Fruit fly (Drosophila melanogaster) whole organism, prepupa: ENCODE data around the gene CG4951.

Source experiments
- CG10631 ChIP-seq: fragments of 200-800 bp; sonication (Bioruptor generic); optimal IDR thresholded peaks from 2 replicates; lab custom pipeline; 2016; ENCODE audit warnings: missing biosample characterization, missing genetic modification characterization
- CG10669 ChIP-seq: fragments of 200-800 bp; sonication (Bioruptor generic); optimal IDR thresholded peaks from 3 replicates; lab custom pipeline; 2018; ENCODE audit warnings: missing biosample characterization, mild to moderate bottlenecking, missing genetic modification characterization, moderate library complexity
- CG11294 ChIP-seq: fragments of 200-800 bp; sonication (Bioruptor generic); IDR thresholded peaks from 2 replicates; pipeline ENCODE4 v1.3.6; 2022; ENCODE audit warnings: missing biosample characterization, missing genetic modification characterization
- CG11902 ChIP-seq: fragments of 200-800 bp; sonication (Bioruptor generic); optimal IDR thresholded peaks from 3 replicates; lab custom pipeline; 2016; ENCODE audit warnings: missing biosample characterization, missing genetic modification characterization
- CG15336 ChIP-seq: fragments of 200-800 bp; sonication (Bioruptor generic); IDR thresholded peaks from 2 replicates; pipeline ENCODE4 v1.3.6; 2022; ENCODE audit warnings: missing biosample characterization, missing genetic modification characterization
- CG1621 ChIP-seq: fragments of 200-800 bp; sonication (Bioruptor generic); optimal IDR thresholded peaks from 3 replicates; lab custom pipeline; 2018; ENCODE audit warnings: missing biosample characterization, mild to moderate bottlenecking, missing genetic modification characterization
- CG3032 ChIP-seq: fragments of 200-800 bp; optimal IDR thresholded peaks from 2 replicates; lab custom pipeline; 2019; ENCODE audit warnings: missing biosample characterization, mild to moderate bottlenecking, missing genetic modification characterization, moderate library complexity
- CG31627 ChIP-seq: fragments of 200-800 bp; sonication (Bioruptor generic); optimal IDR thresholded peaks from 3 replicates; lab custom pipeline; 2016; ENCODE audit warnings: missing biosample characterization, missing genetic modification characterization
- CG32006 ChIP-seq: fragments of 200-800 bp; sonication (Bioruptor generic); optimal IDR thresholded peaks from 3 replicates; lab custom pipeline; 2017; ENCODE audit warnings: missing biosample characterization, mild to moderate bottlenecking, missing genetic modification characterization
- CG34406 ChIP-seq: fragments of 200-800 bp; sonication (Bioruptor generic); optimal IDR thresholded peaks from 3 replicates; lab custom pipeline; 2016; ENCODE audit warnings: missing biosample characterization, missing genetic modification characterization
- CG3919 ChIP-seq: fragments of 200-800 bp; sonication (Bioruptor generic); optimal IDR thresholded peaks from 3 replicates; lab custom pipeline; 2016; ENCODE audit warnings: missing biosample characterization, missing genetic modification characterization
- CG4318 ChIP-seq: fragments of 200-800 bp; sonication (Bioruptor generic); optimal IDR thresholded peaks from 3 replicates; lab custom pipeline; 2017; ENCODE audit warnings: missing biosample characterization, mild to moderate bottlenecking, missing genetic modification characterization
- CG6163 ChIP-seq: fragments of 200-800 bp; sonication (Bioruptor generic); IDR thresholded peaks from 3 replicates; pipeline ENCODE4 v1.3.6; 2022; ENCODE audit warnings: missing biosample characterization, missing genetic modification characterization
- CG6792 ChIP-seq: fragments of 200-800 bp; sonication (Bioruptor generic); optimal IDR thresholded peaks from 3 replicates; lab custom pipeline; 2016; ENCODE audit warnings: missing biosample characterization, missing genetic modification characterization
- CG6808 ChIP-seq: fragments of 200-800 bp; sonication (Bioruptor generic); optimal IDR thresholded peaks from 3 replicates; lab custom pipeline; 2017; ENCODE audit warnings: missing biosample characterization, missing genetic modification characterization, mild to moderate bottlenecking, moderate library complexity, missing genetic modification reagents
- CG6854 ChIP-seq: fragments of 200-800 bp; sonication (Bioruptor generic); optimal IDR thresholded peaks from 2 replicates; lab custom pipeline; 2017; ENCODE audit warnings: missing biosample characterization, mild to moderate bottlenecking, missing genetic modification characterization
- CG7368 ChIP-seq: fragments of 200-800 bp; sonication (Bioruptor generic); optimal IDR thresholded peaks from 3 replicates; lab custom pipeline; 2016; ENCODE audit warnings: missing biosample characterization, missing genetic modification characterization
- CG8119 ChIP-seq: fragments of 200-800 bp; sonication (Bioruptor generic); IDR thresholded peaks from 3 replicates; pipeline ENCODE4 v1.3.6; 2022; ENCODE audit warnings: missing biosample characterization, missing genetic modification characterization
- CG8319 ChIP-seq: fragments of 200-800 bp; sonication (Bioruptor generic); optimal IDR thresholded peaks from 3 replicates; lab custom pipeline; 2016; ENCODE audit warnings: missing biosample characterization, missing genetic modification characterization
- CG9139 ChIP-seq: fragments of 200-800 bp; sonication (Bioruptor generic); optimal IDR thresholded peaks from 3 replicates; lab custom pipeline; 2017; ENCODE audit warnings: missing biosample characterization, mild to moderate bottlenecking, missing genetic modification characterization
- Eip75B ChIP-seq: fragments of 200-800 bp; sonication (Bioruptor generic); optimal IDR thresholded peaks from 3 replicates; lab custom pipeline; 2016; ENCODE audit warnings: missing biosample characterization, missing genetic modification characterization
- Eip78C ChIP-seq: fragments of 200-800 bp; sonication (Bioruptor generic); peaks from one replicate; lab custom pipeline; 2016; ENCODE audit warnings: missing biosample characterization, missing genetic modification characterization
- Eip93F ChIP-seq: fragments of 200-800 bp; sonication (Bioruptor generic); optimal IDR thresholded peaks from 2 replicates; lab custom pipeline; 2016; ENCODE audit warnings: missing biosample characterization, mild to moderate bottlenecking, missing genetic modification characterization
- Ets21C ChIP-seq: fragments of 200-800 bp; sonication (Bioruptor generic); optimal IDR thresholded peaks from 3 replicates; lab custom pipeline; 2016; ENCODE audit warnings: missing biosample characterization, missing genetic modification characterization
- Gug ChIP-seq: fragments of 200-800 bp; sonication (Bioruptor generic); IDR thresholded peaks from 2 replicates; pipeline ENCODE4 v1.3.6; 2022; ENCODE audit warnings: missing biosample characterization, missing genetic modification characterization
- Hr38 ChIP-seq: sonication (Bioruptor generic); optimal IDR thresholded peaks from 2 replicates; lab custom pipeline; 2016; ENCODE audit warnings: missing biosample characterization, missing genetic modification characterization
- Hr39 ChIP-seq: fragments of 200-800 bp; sonication (Bioruptor generic); optimal IDR thresholded peaks from 2 replicates; lab custom pipeline; 2016; ENCODE audit warnings: missing biosample characterization, missing genetic modification characterization
- Hr4 ChIP-seq: fragments of 200-800 bp; sonication (Bioruptor generic); optimal IDR thresholded peaks from 3 replicates; lab custom pipeline; 2016; ENCODE audit warnings: missing biosample characterization, missing genetic modification characterization
- Lpt ChIP-seq: fragments of 200-800 bp; sonication (Bioruptor generic); optimal IDR thresholded peaks from 3 replicates; lab custom pipeline; 2016; ENCODE audit warnings: missing biosample characterization, missing genetic modification characterization
- Met ChIP-seq: fragments of 200-800 bp; sonication (Bioruptor generic); optimal IDR thresholded peaks from 3 replicates; lab custom pipeline; 2016; ENCODE audit warnings: missing biosample characterization, missing genetic modification characterization
- OdsH ChIP-seq: fragments of 200-800 bp; sonication (Bioruptor generic); optimal IDR thresholded peaks from 3 replicates; lab custom pipeline; 2016; ENCODE audit warnings: missing biosample characterization, missing genetic modification characterization
- Smox ChIP-seq: fragments of 200-800 bp; sonication (Bioruptor generic); optimal IDR thresholded peaks from 3 replicates; lab custom pipeline; 2016; ENCODE audit warnings: missing biosample characterization, missing genetic modification characterization
- Sox102F ChIP-seq: fragments of 200-800 bp; sonication (Bioruptor generic); optimal IDR thresholded peaks from 2 replicates; lab custom pipeline; 2016; ENCODE audit warnings: missing biosample characterization, mild to moderate bottlenecking, missing genetic modification characterization
- Sox14 ChIP-seq: fragments of 200-800 bp; sonication (Bioruptor generic); optimal IDR thresholded peaks from 3 replicates; lab custom pipeline; 2016; ENCODE audit warnings: missing biosample characterization, missing genetic modification characterization
- Sox15 ChIP-seq: fragments of 200-800 bp; sonication (Bioruptor generic); optimal IDR thresholded peaks from 3 replicates; lab custom pipeline; 2016; ENCODE audit warnings: missing biosample characterization, missing genetic modification characterization
- achi ChIP-seq: fragments of 200-800 bp; sonication (Bioruptor generic); optimal IDR thresholded peaks from 3 replicates; lab custom pipeline; 2016; ENCODE audit warnings: missing biosample characterization, missing genetic modification characterization
- acj6 ChIP-seq: fragments of 200-800 bp; sonication (Bioruptor generic); optimal IDR thresholded peaks from 3 replicates; lab custom pipeline; 2016; ENCODE audit warnings: missing biosample characterization, missing genetic modification characterization
- cyc ChIP-seq: fragments of 200-800 bp; sonication (Bioruptor generic); optimal IDR thresholded peaks from 3 replicates; lab custom pipeline; 2016; ENCODE audit warnings: missing biosample characterization, missing genetic modification characterization
- dac ChIP-seq: fragments of 200-800 bp; sonication (Bioruptor generic); optimal IDR thresholded peaks from 2 replicates; lab custom pipeline; 2017; ENCODE audit warnings: missing biosample characterization, mild to moderate bottlenecking, missing genetic modification characterization
- dsx ChIP-seq: fragments of 200-800 bp; optimal IDR thresholded peaks from 3 replicates; lab custom pipeline; 2019; ENCODE audit warnings: missing biosample characterization, mild to moderate bottlenecking, missing genetic modification characterization, moderate library complexity; ENCODE audit not compliant: poor library complexity, severe bottlenecking
- eg ChIP-seq: fragments of 200-800 bp; sonication (Bioruptor generic); IDR thresholded peaks from 3 replicates; pipeline ENCODE4 v1.3.6; 2022; ENCODE audit warnings: missing biosample characterization, missing genetic modification characterization
- esn ChIP-seq: fragments of 200-800 bp; sonication (Bioruptor generic); optimal IDR thresholded peaks from 2 replicates; lab custom pipeline; 2016; ENCODE audit warnings: missing biosample characterization, mild to moderate bottlenecking, missing genetic modification characterization, moderate library complexity
- fd59A ChIP-seq: fragments of 200-800 bp; sonication (Bioruptor generic); optimal IDR thresholded peaks from 2 replicates; lab custom pipeline; 2017; ENCODE audit warnings: missing biosample characterization, mild to moderate bottlenecking, missing genetic modification characterization, missing genetic modification reagents
- fd85E ChIP-seq: fragments of 200-800 bp; sonication (Bioruptor generic); optimal IDR thresholded peaks from 3 replicates; lab custom pipeline; 2016; ENCODE audit warnings: missing biosample characterization, missing genetic modification characterization
- fkh ChIP-seq: fragments of 200-800 bp; sonication (Bioruptor generic); optimal IDR thresholded peaks from 3 replicates; lab custom pipeline; 2017; ENCODE audit warnings: missing biosample characterization, mild to moderate bottlenecking, missing genetic modification characterization, moderate library complexity
- lz ChIP-seq: fragments of 200-800 bp; sonication (Bioruptor generic); optimal IDR thresholded peaks from 3 replicates; lab custom pipeline; 2016; ENCODE audit warnings: missing biosample characterization, missing genetic modification characterization
- pdm3 ChIP-seq: fragments of 200-800 bp; sonication (Bioruptor generic); optimal IDR thresholded peaks from 3 replicates; lab custom pipeline; 2016; ENCODE audit warnings: missing biosample characterization, missing genetic modification characterization
- salr ChIP-seq, 2 experiments: fragments of 200-800 bp; sonication (Bioruptor generic); optimal IDR thresholded peaks; 3 replicates each; lab custom pipeline; 2016 to 2018; ENCODE audit warnings: missing biosample characterization in 2 of 2, missing genetic modification characterization in 2 of 2, mild to moderate bottlenecking in 1 of 2
- spab ChIP-seq: fragments of 200-800 bp; sonication (Bioruptor generic); optimal IDR thresholded peaks from 2 replicates; lab custom pipeline; 2017; ENCODE audit warnings: missing biosample characterization, mild to moderate bottlenecking, missing genetic modification characterization, missing genetic modification reagents
- svp ChIP-seq: fragments of 200-800 bp; sonication (Bioruptor generic); peaks from one replicate; lab custom pipeline; 2016; ENCODE audit warnings: missing biosample characterization, missing genetic modification characterization
- topi ChIP-seq: fragments of 200-800 bp; sonication (Bioruptor generic); optimal IDR thresholded peaks from 3 replicates; lab custom pipeline; 2016; ENCODE audit warnings: missing biosample characterization, missing genetic modification characterization

CG4951 gene

DNA sequence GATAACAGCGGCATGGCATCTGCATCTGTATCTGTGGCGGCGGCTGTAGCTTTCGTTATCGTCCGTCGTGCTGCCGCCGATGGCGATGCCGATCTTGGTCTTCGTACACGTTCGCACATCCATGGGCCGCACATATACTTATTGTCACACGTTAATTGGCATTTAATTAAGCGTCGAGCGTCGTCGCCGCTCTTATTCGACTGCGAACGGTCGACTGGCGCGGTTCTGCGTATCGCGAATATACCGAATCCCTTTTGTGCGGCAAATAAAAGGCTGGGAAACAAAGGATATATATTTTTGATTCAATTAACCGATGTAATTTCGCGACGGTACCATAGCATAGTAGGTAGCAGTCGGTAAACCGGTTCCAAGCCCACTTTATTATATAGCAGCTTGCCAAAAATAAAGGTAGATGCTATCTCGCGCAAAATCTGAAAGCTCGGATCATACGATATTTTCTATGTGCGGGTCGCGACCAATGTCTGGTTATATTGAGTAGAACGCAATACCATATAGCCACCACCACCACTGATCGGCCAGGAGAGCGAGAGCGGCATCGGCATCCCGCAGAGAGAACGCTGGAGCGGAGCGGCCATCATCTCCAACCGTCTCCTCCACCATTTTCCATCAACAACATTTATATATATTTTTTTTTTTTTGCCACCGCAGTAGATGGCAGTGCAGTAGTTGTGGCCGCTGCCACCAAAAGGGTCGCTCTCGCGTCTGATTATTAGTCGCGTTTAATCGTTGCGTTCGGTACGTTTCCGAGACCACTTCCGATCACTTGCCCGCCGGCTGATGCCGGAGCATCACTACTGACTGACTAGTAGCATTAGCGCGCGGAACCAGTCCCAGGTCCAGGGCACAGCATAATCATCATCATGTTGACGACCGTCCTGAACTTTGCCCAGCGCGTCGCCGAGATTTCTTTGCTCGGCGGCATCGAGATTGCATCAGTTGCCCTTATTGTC is 28.6 kb downstream of the CG4951 start, which contains the start of gene mino:
Gene mino, plus strand, starts transcription at position 192 of the 971 bp plus-strand sequence.
- TF ChIP-seq svp (GFP tag; lab: Kevin White, UChicago), result peak; percentile 82
- TF ChIP-seq Sox14, result peak; percentile 82
- no peak for TF ChIP-seq CG15336 (GFP tag; lab: Robert Waterston, UW)
- TF ChIP-seq eg (GFP tag; lab: Robert Waterston, UW), result no peak
- no peak for TF ChIP-seq Eip75B (GFP tag; lab: Kevin White, UChicago)
- TF ChIP-seq CG10669 (GFP tag; lab: Kevin White, UChicago), result peak; percentile 1
- TF ChIP-seq CG3919 (GFP tag; lab: Kevin White, UChicago), result no peak
- TF ChIP-seq acj6 (GFP tag; lab: Kevin White, UChicago), result no peak
- peak; percentile 67; the same call in 2 of the 3 replicates for TF ChIP-seq CG6163 (GFP tag; lab: Robert Waterston, UW)
- TF ChIP-seq spab (GFP tag; lab: Kevin White, UChicago), result peak; percentile 27
- no peak for TF ChIP-seq CG11902
- TF ChIP-seq achi (GFP tag; lab: Kevin White, UChicago), result no peak
- TF ChIP-seq Eip78C (GFP tag; lab: Kevin White, UChicago), result peak; percentile 60
- TF ChIP-seq Hr4 (GFP tag; lab: Kevin White, UChicago), result no peak
- TF ChIP-seq fkh (GFP tag; lab: Kevin White, UChicago), result peak; percentile 12
- TF ChIP-seq dac (GFP tag; lab: Kevin White, UChicago), result no peak
- TF ChIP-seq Eip93F, result peak; percentile 43
- TF ChIP-seq Lpt, result no peak
- TF ChIP-seq OdsH, result no peak
- TF ChIP-seq CG10631 (GFP tag; lab: Kevin White, UChicago), result no peak
- no peak for TF ChIP-seq Ets21C (GFP tag; lab: Kevin White, UChicago)
- TF ChIP-seq Smox (GFP tag; lab: Kevin White, UChicago), result no peak
- TF ChIP-seq CG34406 (GFP tag; lab: Kevin White, UChicago), result no peak
- TF ChIP-seq CG6792 (GFP tag; lab: Kevin White, UChicago), result no peak
- TF ChIP-seq fd59A (GFP tag; lab: Kevin White, UChicago), result no peak
- TF ChIP-seq CG7368, result no peak
- TF ChIP-seq fd85E (GFP tag; lab: Kevin White, UChicago), result no peak
- TF ChIP-seq CG6854 (GFP tag; lab: Kevin White, UChicago), result peak; percentile 3
- no peak for TF ChIP-seq pdm3
- TF ChIP-seq Sox15, result no peak
- no peak for TF ChIP-seq Hr39
- TF ChIP-seq lz, result no peak
- no peak for TF ChIP-seq CG32006 (GFP tag; lab: Kevin White, UChicago)
- TF ChIP-seq esn (GFP tag; lab: Kevin White, UChicago), result peak; percentile 38
- TF ChIP-seq CG9139, result peak; percentile 55
- TF ChIP-seq CG31627 (GFP tag; lab: Kevin White, UChicago), result no peak
- TF ChIP-seq dsx (GFP tag; lab: Kevin White, UChicago), result peak; percentile 5
- 0 out of 3 replicates have a peak, but pooled peaks have one; percentile 12 for TF ChIP-seq CG8119
- no peak for TF ChIP-seq CG4318
- TF ChIP-seq salr (GFP tag; optimal IDR thresholded peaks at IDR 0.05; lab: Kevin White, UChicago), result no peak
- TF ChIP-seq CG8319 (GFP tag; lab: Kevin White, UChicago), result no peak
- TF ChIP-seq Sox102F, result peak; percentile 32
- no peak for TF ChIP-seq Gug
- TF ChIP-seq cyc (GFP tag; lab: Kevin White, UChicago), result no peak
- TF ChIP-seq CG1621 (tag; lab: Kevin White, UChicago), result peak; percentile 47
- TF ChIP-seq CG11294, result no peak
- no peak for TF ChIP-seq CG3032
- TF ChIP-seq CG6808 (GFP tag; lab: Kevin White, UChicago), result peak; percentile 33
- TF ChIP-seq Met (GFP tag; lab: Kevin White, UChicago), result peak; percentile 4
- TF ChIP-seq Hr38 (GFP tag; lab: Kevin White, UChicago), result no peak
- TF ChIP-seq topi (GFP tag; lab: Kevin White, UChicago), result peak; percentile 23
